Worm (Caenorhabditis elegans): ENCODE measurements around the gene T04C12.11.

Gene T04C12.11

ce11 chrV:11076403-11076802 is 16.3 kb upstream of the T04C12.11 start:
- TF ChIP-seq nhr-67 (tag; optimal IDR thresholded peaks at IDR 0.05): no peak
- no peak for TF ChIP-seq ceh-16 (tag; optimal IDR thresholded peaks at IDR 0.05)
- no peak for TF ChIP-seq lin-15B (tag; optimal IDR thresholded peaks at IDR 0.05)
- peak; percentile 72 for TF ChIP-seq nhr-25 (tag; optimal IDR thresholded peaks at IDR 0.05)
- no peak for TF ChIP-seq ztf-4 (tag; optimal IDR thresholded peaks at IDR 0.05)
- TF ChIP-seq eor-1 (tag; optimal IDR thresholded peaks at IDR 0.05): no peak
- TF ChIP-seq lin-39 (tag; optimal IDR thresholded peaks at IDR 0.05): no peak
- peak; percentile 8 for TF ChIP-seq egl-5 (tag; optimal IDR thresholded peaks at IDR 0.05)
- TF ChIP-seq elt-2 (tag; optimal IDR thresholded peaks at IDR 0.05): peak; percentile 52
- TF ChIP-seq nhr-77 (tag; optimal IDR thresholded peaks at IDR 0.05): no peak
- TF ChIP-seq ztf-11 (tag; optimal IDR thresholded peaks at IDR 0.05): no peak
- no peak for TF ChIP-seq aly-2 (tag; optimal IDR thresholded peaks at IDR 0.05)
- no peak for TF ChIP-seq lsy-12 (tag; optimal IDR thresholded peaks at IDR 0.05)
- no peak for TF ChIP-seq egl-27 (tag; optimal IDR thresholded peaks at IDR 0.05)
- no peak for TF ChIP-seq nhr-28 (tag; optimal IDR thresholded peaks at IDR 0.05)
- no peak for TF ChIP-seq sea-2 (GFP tag; optimal IDR thresholded peaks at IDR 0.05)
- no peak for TF ChIP-seq hmg-11 (tag; optimal IDR thresholded peaks at IDR 0.05)
- no peak for TF ChIP-seq ceh-82 (tag; optimal IDR thresholded peaks at IDR 0.05)
- no peak for TF ChIP-seq mml-1 (tag; optimal IDR thresholded peaks at IDR 0.05)
- TF ChIP-seq zag-1 (tag; optimal IDR thresholded peaks at IDR 0.05): no peak
- TF ChIP-seq tbx-2 (tag; optimal IDR thresholded peaks at IDR 0.05): no peak
- no peak for TF ChIP-seq nhr-11 (tag; optimal IDR thresholded peaks at IDR 0.05)
- no peak for TF ChIP-seq unc-39 (tag; optimal IDR thresholded peaks at IDR 0.05)
- TF ChIP-seq jun-1 (tag; optimal IDR thresholded peaks at IDR 0.05): peak; percentile 4
- no peak for TF ChIP-seq nhr-23 (tag; optimal IDR thresholded peaks at IDR 0.05)
- no peak for TF ChIP-seq nhr-76 (tag; optimal IDR thresholded peaks at IDR 0.05)
- TF ChIP-seq ama-1 (optimal IDR thresholded peaks at IDR 0.05): peak; percentile 94
- no peak for TF ChIP-seq daf-12 (tag; optimal IDR thresholded peaks at IDR 0.05)
- TF ChIP-seq elt-3 (tag; optimal IDR thresholded peaks at IDR 0.05): no peak
- peak; percentile 32 for TF ChIP-seq pha-4 (tag; optimal IDR thresholded peaks at IDR 0.05)
- no peak for TF ChIP-seq fkh-2 (tag; optimal IDR thresholded peaks at IDR 0.05)
- TF ChIP-seq pqm-1 (tag; optimal IDR thresholded peaks at IDR 0.05): no peak
- TF ChIP-seq fos-1 (tag; optimal IDR thresholded peaks at IDR 0.05): no peak
- no peak for TF ChIP-seq skn-1 (tag; optimal IDR thresholded peaks at IDR 0.05)
- TF ChIP-seq mdl-1 (tag; optimal IDR thresholded peaks at IDR 0.05): no peak
- TF ChIP-seq ZK546.5 (tag; optimal IDR thresholded peaks at IDR 0.05): no peak
- TF ChIP-seq nfya-1 (tag; optimal IDR thresholded peaks at IDR 0.05; ENCODE audit: insufficient read depth): no peak
- no peak for TF ChIP-seq ceh-28 (tag; optimal IDR thresholded peaks at IDR 0.05)
- no peak for TF ChIP-seq unc-62 (GFP tag; optimal IDR thresholded peaks at IDR 0.05)
- TF ChIP-seq fkh-10 (GFP tag; optimal IDR thresholded peaks at IDR 0.05): no peak

DNA sequence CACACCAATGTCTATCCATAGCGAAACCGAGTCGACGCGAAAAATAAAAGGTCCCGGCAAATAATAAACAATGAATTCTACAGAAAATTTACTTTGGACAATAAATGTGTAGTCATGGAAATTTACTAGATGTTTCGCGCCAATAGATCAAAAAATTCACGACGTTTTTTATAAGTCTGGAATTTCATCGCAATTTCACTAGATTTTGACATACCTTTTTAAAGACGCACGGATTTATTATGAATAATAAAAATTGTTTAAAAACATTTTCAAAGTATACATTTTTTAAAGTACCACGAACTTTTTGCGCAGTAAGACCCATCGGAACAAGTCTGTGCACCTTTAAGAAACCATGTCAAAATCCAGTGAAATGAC is 15.9 kb upstream of the T04C12.11 start:
- TF ChIP-seq tbx-2 (tag; optimal IDR thresholded peaks at IDR 0.05) (peak; percentile 34), ceh-16 (tag; optimal IDR thresholded peaks at IDR 0.05) (no peak), egl-5 (tag; optimal IDR thresholded peaks at IDR 0.05) (no peak), nhr-43 (tag; optimal IDR thresholded peaks at IDR 0.05; ENCODE audit: poor library complexity, severe bottlenecking) (peak; percentile 14), ceh-82 (tag; optimal IDR thresholded peaks at IDR 0.05) (no peak), elt-3 (tag; optimal IDR thresholded peaks at IDR 0.05) (no peak), nhr-23 (tag; optimal IDR thresholded peaks at IDR 0.05) (no peak), nhr-28 (tag; optimal IDR thresholded peaks at IDR 0.05) (no peak), fos-1 (tag; optimal IDR thresholded peaks at IDR 0.05) (no peak)

DNA sequence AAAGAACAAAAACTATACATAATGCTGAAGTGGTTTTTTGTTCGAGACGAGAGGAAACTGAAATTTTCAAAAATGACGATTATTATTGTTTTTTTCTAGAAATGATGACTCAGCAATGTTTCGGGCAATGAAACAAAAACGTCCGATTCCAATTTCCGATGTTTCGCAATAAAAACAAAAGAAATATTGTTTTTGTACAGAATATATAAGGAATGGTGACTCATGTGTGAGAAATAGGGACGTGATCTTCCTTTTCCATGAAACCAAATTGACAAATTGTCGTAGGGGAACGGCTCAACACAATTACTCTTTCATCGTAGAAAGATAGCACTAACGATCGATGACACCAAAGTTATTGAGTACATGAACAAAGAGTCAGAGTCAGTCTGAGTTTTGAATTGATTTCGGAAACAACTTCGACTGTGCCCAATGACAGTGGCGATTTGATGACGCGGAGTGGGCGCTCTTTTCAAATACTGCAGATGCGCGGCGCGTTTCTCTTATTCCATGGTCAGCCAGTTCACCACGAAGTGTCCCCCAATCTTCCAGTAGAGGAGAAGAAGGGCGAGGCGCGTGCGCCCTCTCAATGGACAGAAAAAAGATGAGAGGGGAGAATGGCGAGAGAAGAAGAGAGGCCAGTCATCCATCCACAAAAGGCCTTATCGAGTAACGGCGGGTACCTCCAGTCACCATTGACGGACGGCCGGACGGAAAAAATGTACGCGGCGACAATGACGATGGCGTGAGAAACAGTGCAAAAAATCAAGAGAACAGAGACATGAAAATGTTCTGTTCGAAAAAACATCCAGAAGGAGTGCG is 15.3 kb upstream of the T04C12.11 start:
- TF ChIP-seq unc-39 (tag; optimal IDR thresholded peaks at IDR 0.05): no peak
- no peak for TF ChIP-seq egl-27 (tag; optimal IDR thresholded peaks at IDR 0.05)
- TF ChIP-seq eor-1 (tag; optimal IDR thresholded peaks at IDR 0.05): no peak
- TF ChIP-seq nhr-76 (tag; optimal IDR thresholded peaks at IDR 0.05): no peak
- no peak for TF ChIP-seq R02D3.7 (tag; optimal IDR thresholded peaks at IDR 0.05)
- TF ChIP-seq hmg-11 (tag; optimal IDR thresholded peaks at IDR 0.05): peak; percentile 85
- TF ChIP-seq egl-5 (tag; optimal IDR thresholded peaks at IDR 0.05): no peak
- TF ChIP-seq ceh-9 (tag; optimal IDR thresholded peaks at IDR 0.05): no peak
- TF ChIP-seq sea-2 (GFP tag; optimal IDR thresholded peaks at IDR 0.05): no peak
- TF ChIP-seq nfya-1 (tag; optimal IDR thresholded peaks at IDR 0.05; ENCODE audit: insufficient read depth): peak; percentile 78
- peak; percentile 61 for TF ChIP-seq lin-15B (tag; optimal IDR thresholded peaks at IDR 0.05)
- TF ChIP-seq ama-1 (optimal IDR thresholded peaks at IDR 0.05): peak; percentile 64
- TF ChIP-seq fos-1 (tag; optimal IDR thresholded peaks at IDR 0.05): no peak
- TF ChIP-seq ztf-4 (tag; optimal IDR thresholded peaks at IDR 0.05): no peak
- TF ChIP-seq nhr-237 (tag; optimal IDR thresholded peaks at IDR 0.05): no peak
- no peak for TF ChIP-seq aly-2 (tag; optimal IDR thresholded peaks at IDR 0.05)
- TF ChIP-seq ZK546.5 (tag; optimal IDR thresholded peaks at IDR 0.05): no peak
- TF ChIP-seq lsy-12 (tag; optimal IDR thresholded peaks at IDR 0.05): no peak
- TF ChIP-seq fkh-10 (GFP tag; optimal IDR thresholded peaks at IDR 0.05): no peak
- no peak for TF ChIP-seq nhr-67 (tag; optimal IDR thresholded peaks at IDR 0.05)
- TF ChIP-seq tbx-2 (tag; optimal IDR thresholded peaks at IDR 0.05): no peak
- no peak for TF ChIP-seq elt-2 (tag; optimal IDR thresholded peaks at IDR 0.05)
- TF ChIP-seq skn-1 (tag; optimal IDR thresholded peaks at IDR 0.05): no peak
- TF ChIP-seq elt-3 (tag; optimal IDR thresholded peaks at IDR 0.05): no peak
- TF ChIP-seq nhr-43 (tag; optimal IDR thresholded peaks at IDR 0.05; ENCODE audit: poor library complexity, severe bottlenecking): no peak
- TF ChIP-seq ztf-11 (tag; optimal IDR thresholded peaks at IDR 0.05): no peak
- no peak for TF ChIP-seq nhr-12 (tag; optimal IDR thresholded peaks at IDR 0.05)
- no peak for TF ChIP-seq nhr-11 (tag; optimal IDR thresholded peaks at IDR 0.05)
- peak; percentile 68 for TF ChIP-seq nhr-25 (tag; optimal IDR thresholded peaks at IDR 0.05)
- TF ChIP-seq nhr-23 (tag; optimal IDR thresholded peaks at IDR 0.05): peak; percentile 26
- TF ChIP-seq fkh-2 (tag; optimal IDR thresholded peaks at IDR 0.05): no peak

All from whole organism, L3 larva.